Fruit fly (Drosophila melanogaster) whole organism: Measurements from ENCODE around the gene mei-41.

Experiments
- CG8478 ChIP-seq: fragments of >200 bp; optimal IDR thresholded peaks from 2 replicates; lab custom pipeline; 2018; ENCODE audit warnings: inconsistent platforms
- Dll ChIP-seq: fragments of >200 bp; optimal IDR thresholded peaks from 2 replicates; lab custom pipeline; 2017
- EcR ChIP-seq, 2 experiments: fragments of >200 bp; optimal IDR thresholded peaks; 2 replicates each; lab custom pipeline; 2017; ENCODE audit warnings: missing biosample characterization in 2 of 2, missing genetic modification characterization in 2 of 2, missing genetic modification reagents in 2 of 2
- psq ChIP-seq: fragments of >200 bp; optimal IDR thresholded peaks from 2 replicates; lab custom pipeline; 2017
- usp ChIP-seq: fragments of >200 bp; optimal IDR thresholded peaks from 2 replicates; lab custom pipeline; 2017; ENCODE audit warnings: missing biosample characterization, missing genetic modification characterization, mixed read lengths

dm6 chrX:16441245-16441644 is 49.7 kb downstream of the mei-41 start, which contains the start of the genes Cdc50 and rngo:
- TF ChIP-seq CG8478 (lab: Kevin White, UChicago) (no peak), EcR (GFP tag; optimal IDR thresholded peaks at IDR 0.05; lab: Kevin White, UChicago) (no peak), usp (no peak), psq (lab: Kevin White, UChicago) (no peak), Dll (no peak)
